Fruit fly (Drosophila melanogaster) whole organism, embryonic: Measurements from ENCODE around the gene Ciz1.
A peak's percentile ranks its signal among the peaks of the same experiment; 100 is the strongest.

Experiments used
- CG10209 ChIP-seq: fragments of 200-800 bp; sonication (Bioruptor generic); optimal IDR thresholded peaks from 3 replicates; lab custom pipeline; 2017; ENCODE audit warnings: missing biosample characterization, mild to moderate bottlenecking, missing genetic modification characterization, missing genetic modification reagents
- CG10321 ChIP-seq: fragments of 200-800 bp; sonication (Bioruptor generic); IDR thresholded peaks from 2 replicates; pipeline ENCODE4 v1.3.6; 2022; ENCODE audit warnings: missing biosample characterization, missing genetic modification characterization
- CG10431 ChIP-seq: fragments of 200-800 bp; sonication (Bioruptor generic); optimal IDR thresholded peaks from 3 replicates; lab custom pipeline; 2018; ENCODE audit warnings: missing biosample characterization, mild to moderate bottlenecking, missing genetic modification characterization
- CG11456 ChIP-seq: fragments of 200-800 bp; sonication (Bioruptor generic); IDR thresholded peaks from 3 replicates; pipeline ENCODE4 v1.3.6; 2022; ENCODE audit warnings: missing biosample characterization, missing genetic modification characterization
- CG11695 ChIP-seq: fragments of 200-800 bp; sonication (Bioruptor generic); IDR thresholded peaks from 3 replicates; pipeline ENCODE4 v1.3.6; 2022; ENCODE audit warnings: missing biosample characterization, missing genetic modification characterization
- CG12391 ChIP-seq: fragments of 200-800 bp; sonication (Bioruptor generic); optimal IDR thresholded peaks from 3 replicates; lab custom pipeline; 2018; ENCODE audit warnings: missing biosample characterization, mild to moderate bottlenecking, missing genetic modification characterization, moderate library complexity
- CG13624 ChIP-seq: fragments of 200-800 bp; sonication (Bioruptor generic); optimal IDR thresholded peaks from 2 replicates; lab custom pipeline; 2016; ENCODE audit warnings: missing biosample characterization, missing genetic modification characterization
- CG17186 ChIP-seq: fragments of 200-800 bp; sonication (Bioruptor generic); optimal IDR thresholded peaks from 3 replicates; lab custom pipeline; 2017; ENCODE audit warnings: missing biosample characterization, missing genetic modification reagents, missing genetic modification characterization
- CG17385 ChIP-seq: fragments of 200-800 bp; sonication (Bioruptor generic); optimal IDR thresholded peaks from 3 replicates; lab custom pipeline; 2018; ENCODE audit warnings: missing biosample characterization, mild to moderate bottlenecking, missing genetic modification characterization
- CG17802 ChIP-seq: fragments of 200-800 bp; sonication (Bioruptor generic); optimal IDR thresholded peaks from 2 replicates; lab custom pipeline; 2018; ENCODE audit warnings: missing biosample characterization, mild to moderate bottlenecking, missing genetic modification characterization, moderate library complexity
- CG18599 ChIP-seq: fragments of 200-800 bp; sonication (Bioruptor generic); optimal IDR thresholded peaks from 3 replicates; lab custom pipeline; 2017; ENCODE audit warnings: missing biosample characterization, missing genetic modification characterization, mild to moderate bottlenecking, moderate library complexity, missing genetic modification reagents
- CG2129 ChIP-seq: fragments of 200-800 bp; sonication (Bioruptor generic); IDR thresholded peaks from 2 replicates; pipeline ENCODE4 v1.3.6; 2022; ENCODE audit warnings: missing biosample characterization, missing genetic modification characterization; ENCODE audit not compliant: partially characterized antibody
- CG2678 ChIP-seq: fragments of 200-800 bp; sonication (Bioruptor generic); optimal IDR thresholded peaks from 3 replicates; lab custom pipeline; 2019; ENCODE audit warnings: missing biosample characterization, mild to moderate bottlenecking, missing genetic modification characterization, moderate library complexity
- CG3163 ChIP-seq: fragments of 200-800 bp; sonication (Bioruptor generic); optimal IDR thresholded peaks from 3 replicates; lab custom pipeline; 2016; ENCODE audit warnings: missing biosample characterization, missing genetic modification characterization
- CG3281 ChIP-seq: fragments of 200-800 bp; sonication (Bioruptor generic); optimal IDR thresholded peaks from 3 replicates; lab custom pipeline; 2017; ENCODE audit warnings: missing biosample characterization, mild to moderate bottlenecking, missing genetic modification characterization
- CG33213 ChIP-seq: fragments of 200-800 bp; sonication (Bioruptor generic); optimal IDR thresholded peaks from 3 replicates; lab custom pipeline; 2016; ENCODE audit warnings: missing biosample characterization, missing genetic modification characterization
- CG34376 ChIP-seq: fragments of 200-800 bp; sonication (Bioruptor generic); optimal IDR thresholded peaks from 2 replicates; lab custom pipeline; 2018; ENCODE audit warnings: missing biosample characterization, mild to moderate bottlenecking, missing genetic modification characterization
- CG3995 ChIP-seq: fragments of 200-800 bp; sonication (Bioruptor generic); optimal IDR thresholded peaks from 3 replicates; lab custom pipeline; 2016; ENCODE audit warnings: missing biosample characterization, missing genetic modification characterization
- CG4328 ChIP-seq: fragments of 200-800 bp; sonication (Bioruptor generic); optimal IDR thresholded peaks from 3 replicates; lab custom pipeline; 2017; ENCODE audit warnings: missing biosample characterization, missing genetic modification reagents, missing genetic modification characterization
- CG6791 ChIP-seq: fragments of 200-800 bp; sonication (Bioruptor generic); IDR thresholded peaks from 3 replicates; pipeline ENCODE4 v1.3.6; 2022; ENCODE audit warnings: missing biosample characterization, missing genetic modification characterization; ENCODE audit not compliant: partially characterized antibody
- CG7556 ChIP-seq: fragments of 200-800 bp; sonication (Bioruptor generic); optimal IDR thresholded peaks from 2 replicates; lab custom pipeline; 2017; ENCODE audit warnings: missing biosample characterization, mild to moderate bottlenecking, missing genetic modification characterization
- CG7839 ChIP-seq: fragments of 200-800 bp; sonication (Bioruptor generic); optimal IDR thresholded peaks from 3 replicates; lab custom pipeline; 2018; ENCODE audit warnings: missing biosample characterization, mild to moderate bottlenecking, missing genetic modification characterization, moderate library complexity
- CG8089 ChIP-seq: fragments of 200-800 bp; sonication (Bioruptor generic); optimal IDR thresholded peaks from 3 replicates; lab custom pipeline; 2016; ENCODE audit warnings: missing biosample characterization, missing genetic modification characterization
- CG8290 ChIP-seq, 3 experiments: fragments of 200-800 bp; sonication (Bioruptor generic); optimal IDR thresholded peaks; 2 replicates each; lab custom pipeline; 2016 to 2019; ENCODE audit warnings: missing biosample characterization in 3 of 3, missing genetic modification characterization in 3 of 3, mild to moderate bottlenecking in 2 of 3, moderate library complexity in 1 of 3
- Dp ChIP-seq: fragments of 200-800 bp; sonication (Bioruptor generic); optimal IDR thresholded peaks from 2 replicates; lab custom pipeline; 2018; ENCODE audit warnings: missing biosample characterization, mild to moderate bottlenecking, missing genetic modification characterization, moderate library complexity
- ERR ChIP-seq: fragments of 200-800 bp; sonication (Bioruptor generic); optimal IDR thresholded peaks from 2 replicates; lab custom pipeline; 2016; ENCODE audit warnings: missing biosample characterization, missing genetic modification characterization
- Jarid2 ChIP-seq: fragments of 200-800 bp; sonication (Bioruptor generic); optimal IDR thresholded peaks from 3 replicates; lab custom pipeline; 2017; ENCODE audit warnings: mild to moderate bottlenecking, missing biosample characterization, missing genetic modification reagents, missing genetic modification characterization
- Max ChIP-seq: fragments of 200-800 bp; sonication (Bioruptor generic); optimal IDR thresholded peaks from 2 replicates; lab custom pipeline; 2016; ENCODE audit warnings: missing biosample characterization, mild to moderate bottlenecking, missing genetic modification characterization
- Myb ChIP-seq: fragments of 200-800 bp; sonication (Bioruptor generic); optimal IDR thresholded peaks from 2 replicates; lab custom pipeline; 2016; ENCODE audit warnings: missing biosample characterization, missing genetic modification characterization
- NFAT ChIP-seq: fragments of 200-800 bp; sonication (Bioruptor generic); IDR thresholded peaks from 2 replicates; pipeline ENCODE4 v1.3.6; 2022; ENCODE audit warnings: missing biosample characterization, missing genetic modification characterization
- Rx ChIP-seq: fragments of 200-800 bp; sonication (Bioruptor generic); IDR thresholded peaks from 2 replicates; pipeline ENCODE4 v1.3.6; 2022; ENCODE audit warnings: missing biosample characterization, missing genetic modification characterization
- Six4 ChIP-seq: fragments of 200-800 bp; sonication (Bioruptor generic); optimal IDR thresholded peaks from 2 replicates; lab custom pipeline; 2016; ENCODE audit warnings: missing biosample characterization, missing genetic modification characterization
- Sox100B ChIP-seq: fragments of 200-800 bp; sonication (Bioruptor generic); optimal IDR thresholded peaks from 3 replicates; lab custom pipeline; 2018; ENCODE audit warnings: missing biosample characterization, mild to moderate bottlenecking, missing genetic modification characterization
- Sry-δ ChIP-seq: fragments of 200-800 bp; sonication (Bioruptor generic); optimal IDR thresholded peaks from 2 replicates; lab custom pipeline; 2016; ENCODE audit warnings: missing biosample characterization, missing genetic modification characterization
- Xbp1 ChIP-seq: fragments of 200-800 bp; sonication (Bioruptor generic); optimal IDR thresholded peaks from 3 replicates; lab custom pipeline; 2016; ENCODE audit warnings: missing biosample characterization, mild to moderate bottlenecking, missing genetic modification characterization
- bbx ChIP-seq: fragments of 200-800 bp; sonication (Bioruptor generic); IDR thresholded peaks from 2 replicates; pipeline ENCODE4 v1.3.6; 2022; ENCODE audit warnings: missing biosample characterization, missing genetic modification characterization; ENCODE audit not compliant: partially characterized antibody
- cato ChIP-seq: fragments of 200-800 bp; sonication (Bioruptor generic); optimal IDR thresholded peaks from 2 replicates; lab custom pipeline; 2016; ENCODE audit warnings: missing biosample characterization, missing genetic modification characterization, borderline replicate concordance
- da ChIP-seq: fragments of 200-800 bp; sonication (Bioruptor generic); optimal IDR thresholded peaks from 2 replicates; lab custom pipeline; 2016; ENCODE audit warnings: missing biosample characterization, missing genetic modification characterization
- dati ChIP-seq: fragments of 200-800 bp; sonication (Bioruptor generic); IDR thresholded peaks from 2 replicates; pipeline ENCODE4 v1.3.6; 2022; ENCODE audit warnings: missing biosample characterization, missing genetic modification characterization
- jing ChIP-seq: fragments of 200-800 bp; sonication (Bioruptor generic); optimal IDR thresholded peaks from 2 replicates; lab custom pipeline; 2018; ENCODE audit warnings: missing biosample characterization, mild to moderate bottlenecking, missing genetic modification characterization
- kah ChIP-seq: fragments of 200-800 bp; sonication (Bioruptor generic); optimal IDR thresholded peaks from 2 replicates; lab custom pipeline; 2018; ENCODE audit warnings: missing biosample characterization, mild to moderate bottlenecking, missing genetic modification characterization
- lab ChIP-seq: fragments of 200-800 bp; sonication (Bioruptor generic); optimal IDR thresholded peaks from 3 replicates; lab custom pipeline; 2017; ENCODE audit warnings: missing biosample characterization, missing genetic modification characterization, mild to moderate bottlenecking, moderate library complexity, missing genetic modification reagents
- lola ChIP-seq, 3 experiments: fragments of >200 bp in 2 of 3; fragments of 200-800 bp in 1 of 3; sonication (Bioruptor generic) in 1 of 3; optimal IDR thresholded peaks; 2 replicates each; lab custom pipeline; 2017 to 2019; ENCODE audit warnings: missing biosample characterization in 3 of 3, missing genetic modification characterization in 3 of 3, mild to moderate bottlenecking in 1 of 3, moderate library complexity in 1 of 3
- lov ChIP-seq, 2 experiments: fragments of 200-800 bp in 1 of 2; fragments of >200 bp in 1 of 2; sonication (Bioruptor generic) in 1 of 2; IDR thresholded peaks in 1 of 2; optimal IDR thresholded peaks in 1 of 2; 2 replicates in 1 of 2; 3 replicates in 1 of 2; pipeline versions ENCODE4 v1.3.6 to Lab custom; 2017 to 2022; ENCODE audit warnings: missing biosample characterization in 1 of 2, missing genetic modification characterization in 1 of 2
- nerfin-1 ChIP-seq: fragments of 200-800 bp; sonication (Bioruptor generic); optimal IDR thresholded peaks from 3 replicates; lab custom pipeline; 2019; ENCODE audit warnings: missing biosample characterization, mild to moderate bottlenecking, missing genetic modification characterization, moderate library complexity
- pzg ChIP-seq: fragments of 200-800 bp; sonication (Bioruptor generic); optimal IDR thresholded peaks from 3 replicates; lab custom pipeline; 2018; ENCODE audit warnings: missing biosample characterization, mild to moderate bottlenecking, missing genetic modification characterization, moderate library complexity
- tup ChIP-seq: fragments of 200-800 bp; sonication (Bioruptor generic); optimal IDR thresholded peaks from 2 replicates; lab custom pipeline; 2016; ENCODE audit warnings: missing biosample characterization, mild to moderate bottlenecking, missing genetic modification characterization, moderate library complexity

Ciz1 gene

dm6 chr3L:9899046-9899659, 34.7 kb downstream of the Ciz1 start, which contains the start of gene nudE (continued):
- TF ChIP-seq Sry-δ (GFP tag; lab: Kevin White, UChicago) (peak; percentile 46), cato (GFP tag; lab: Kevin White, UChicago) (no peak), nerfin-1 (tag; lab: Kevin White, UChicago) (peak; percentile 77), Dp (GFP tag; lab: Kevin White, UChicago) (peak; percentile 51), lola (GFP tag; optimal IDR thresholded peaks at IDR 0.05; lab: Kevin White, UChicago) (no peak), CG3163 (GFP tag; lab: Kevin White, UChicago) (peak; percentile 43), CG7839 (peak; percentile 28), CG4328 (GFP tag; lab: Kevin White, UChicago) (peak; percentile 30), tup (no peak), CG3995 (GFP tag; lab: Kevin White, UChicago) (no peak), Jarid2 (no peak), CG6791 (GFP tag; lab: Robert Waterston, UW) (no peak), CG10431 (GFP tag; lab: Kevin White, UChicago) (no peak), CG7556 (GFP tag; lab: Kevin White, UChicago) (peak; percentile 5), Sox100B (GFP tag; lab: Kevin White, UChicago) (no peak), CG8290 (GFP tag; optimal IDR thresholded peaks at IDR 0.05; lab: Kevin White, UChicago) (peak; percentile 8), CG8290 (tag; optimal IDR thresholded peaks at IDR 0.05; lab: Kevin White, UChicago) (peak in 1 of 2 experiments; percentile 39), da (GFP tag; lab: Kevin White, UChicago) (peak; percentile 2), CG2129 (GFP tag; lab: Robert Waterston, UW) (no peak), CG11456 (peak; percentile 69; the same call in 1 of the 3 replicates), lov (optimal IDR thresholded peaks at IDR 0.05; lab: Kevin White, UChicago) (no peak), lov (GFP tag; IDR thresholded peaks at IDR 0.05; lab: Robert Waterston, UW) (no peak), CG10321 (GFP tag; lab: Robert Waterston, UW) (no peak), CG8089 (GFP tag; lab: Kevin White, UChicago) (no peak), CG12391 (tag; lab: Kevin White, UChicago) (peak; percentile 48), CG17385 (peak; percentile 22), CG2678 (tag; lab: Kevin White, UChicago) (peak; percentile 42), CG13624 (peak; percentile 75), jing (no peak), CG33213 (GFP tag; lab: Kevin White, UChicago) (peak; percentile 52), CG17186 (GFP tag; lab: Kevin White, UChicago) (peak; percentile 50), Xbp1 (GFP tag; lab: Kevin White, UChicago) (peak; percentile 31), CG10209 (no peak), pzg (GFP tag; lab: Kevin White, UChicago) (peak; percentile 64), Six4 (no peak), bbx (GFP tag; lab: Robert Waterston, UW) (0 out of 2 replicates have a peak, but pooled peaks have one; percentile 44), CG18599 (GFP tag; lab: Kevin White, UChicago) (peak; percentile 30), lab (GFP tag; lab: Kevin White, UChicago) (peak; percentile 55), Rx (GFP tag; lab: Robert Waterston, UW) (0 out of 2 replicates have a peak, but pooled peaks have one; percentile 11), NFAT (GFP tag; lab: Robert Waterston, UW) (peak; percentile 27; the same call in 1 of the 2 replicates), CG3281 (GFP tag; lab: Kevin White, UChicago) (peak; percentile 95), ERR (GFP tag; lab: Kevin White, UChicago) (peak; percentile 8), Myb (peak; percentile 98), Max (peak; percentile 54), dati (GFP tag; lab: Robert Waterston, UW) (no peak), CG11695 (GFP tag; lab: Robert Waterston, UW) (0 out of 3 replicates have a peak, but pooled peaks have one; percentile 25), kah (peak; percentile 48), CG17802 (tag; lab: Kevin White, UChicago) (no peak), CG34376 (peak; percentile 45)
